Worm (Caenorhabditis elegans) whole organism, L1 larva: ENCODE measurements around the gene T28B11.1.

ENCODE experiments used
- lsy-2 ChIP-seq, 2 experiments: fragments of 150-350 bp; optimal IDR thresholded peaks; 2 replicates each; lab custom pipeline; 2014; ENCODE audit warnings: missing biosample characterization in 2 of 2, missing genetic modification characterization in 2 of 2
- nhr-11 ChIP-seq: fragments of 150-350 bp; optimal IDR thresholded peaks from 2 replicates; lab custom pipeline; 2014; ENCODE audit warnings: missing biosample characterization, missing genetic modification characterization
- sptf-1 ChIP-seq: fragments of 150-350 bp; optimal IDR thresholded peaks from 2 replicates; lab custom pipeline; 2014; ENCODE audit warnings: missing biosample characterization, missing genetic modification characterization
- ztf-11 ChIP-seq, 2 experiments: sonication (generic microtip); optimal IDR thresholded peaks; 2 replicates each; lab custom pipeline; 2016 to 2017; ENCODE audit warnings: missing genetic modification characterization in 2 of 2, missing biosample characterization in 1 of 2, missing compliant biosample characterization in 1 of 2

DNA sequence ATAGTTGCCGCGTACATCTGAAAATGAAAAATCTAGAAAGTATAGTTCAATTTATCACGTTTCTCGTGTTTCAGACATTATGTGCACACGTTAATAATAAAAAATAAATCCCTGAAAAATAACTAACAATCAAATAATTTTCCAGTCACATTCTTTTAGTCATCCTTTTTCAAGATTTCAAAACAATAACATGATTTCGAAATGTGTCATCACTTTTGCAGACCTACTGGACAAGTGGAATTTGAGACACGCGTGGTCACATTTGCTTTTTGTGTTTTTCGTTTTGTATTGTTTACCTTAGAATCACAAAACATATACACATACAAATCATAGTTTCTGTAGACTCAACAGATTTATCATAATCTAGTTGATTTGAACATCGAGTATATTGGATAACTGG is 22.8 kb downstream of the T28B11.1 start:
- TF ChIP-seq nhr-11 (tag; lab: Kevin White, UChicago), result no peak
- TF ChIP-seq sptf-1 (tag; lab: Kevin White, UChicago), result no peak
- no peak for TF ChIP-seq lsy-2 (tag; optimal IDR thresholded peaks at IDR 0.05; lab: Kevin White, UChicago)
- no peak for TF ChIP-seq ztf-11 (tag; optimal IDR thresholded peaks at IDR 0.05; lab: Kevin White, UChicago)
